Fruit fly (Drosophila melanogaster) whole organism: Measurements from ENCODE around the gene CG8861.

Experiments
- CG8478 ChIP-seq: fragments of >200 bp; optimal IDR thresholded peaks from 2 replicates; lab custom pipeline; 2018; ENCODE audit warnings: inconsistent platforms
- Dll ChIP-seq: fragments of >200 bp; optimal IDR thresholded peaks from 2 replicates; lab custom pipeline; 2017
- pan ChIP-seq: fragments of >200 bp; optimal IDR thresholded peaks from 2 replicates; lab custom pipeline; 2017

- no peak for TF ChIP-seq pan (lab: Kevin White, UChicago)
- TF ChIP-seq Dll (lab: Kevin White, UChicago) = no peak
- TF ChIP-seq CG8478 = no peak
Measured at dm6 chr3R:9249736-9250044, 78.6 kb downstream of the CG8861 start.
